Worm (Caenorhabditis elegans) whole organism, mixed stage, embryonic: ENCODE measurements around the gene B0244.4.

Experiments used
- bed-3 ChIP-seq: fragments of 200-800 bp; sonication (Bioruptor generic); optimal IDR thresholded peaks from 3 replicates; lab custom pipeline; 2018; ENCODE audit warnings: mild to moderate bottlenecking, missing genetic modification characterization, moderate library complexity, missing compliant biosample characterization
- blmp-1 ChIP-seq: fragments of 150-350 bp; optimal IDR thresholded peaks from 2 replicates; lab custom pipeline; 2014; ENCODE audit warnings: missing biosample characterization, missing genetic modification characterization
- cnd-1 ChIP-seq: fragments of 200-800 bp; sonication (Bioruptor generic); optimal IDR thresholded peaks from 2 replicates; lab custom pipeline; 2018; ENCODE audit warnings: mild to moderate bottlenecking, missing genetic modification characterization, missing compliant biosample characterization
- drap-1 ChIP-seq: fragments of 200-800 bp; sonication (Bioruptor generic); optimal IDR thresholded peaks from 3 replicates; lab custom pipeline; 2018; ENCODE audit warnings: mild to moderate bottlenecking, missing genetic modification characterization, missing compliant biosample characterization
- mab-5 ChIP-seq: fragments of 150-350 bp; optimal IDR thresholded peaks from 2 replicates; lab custom pipeline; 2014; ENCODE audit warnings: missing biosample characterization, missing genetic modification characterization
- mep-1 ChIP-seq: fragments of 150-350 bp; optimal IDR thresholded peaks from 2 replicates; lab custom pipeline; 2017; ENCODE audit warnings: missing biosample characterization, missing genetic modification reagents, missing genetic modification characterization, inconsistent platforms
- nhr-12 ChIP-seq: fragments of 150-350 bp; optimal IDR thresholded peaks from 2 replicates; lab custom pipeline; 2014; ENCODE audit warnings: missing biosample characterization, missing genetic modification characterization
- nhr-2 ChIP-seq: fragments of 150-350 bp; optimal IDR thresholded peaks from 2 replicates; lab custom pipeline; 2014; ENCODE audit warnings: missing biosample characterization, missing genetic modification characterization
- nhr-237 ChIP-seq: fragments of 150-350 bp; optimal IDR thresholded peaks from 2 replicates; lab custom pipeline; 2014; ENCODE audit warnings: missing biosample characterization, missing genetic modification characterization
- unc-62 ChIP-seq: fragments of 150-350 bp; optimal IDR thresholded peaks from 2 replicates; lab custom pipeline; 2014; ENCODE audit warnings: missing biosample characterization, missing genetic modification reagents, missing genetic modification characterization
- zip-8 ChIP-seq: fragments of 150-350 bp; optimal IDR thresholded peaks from 2 replicates; lab custom pipeline; 2014; ENCODE audit warnings: missing biosample characterization, missing genetic modification characterization

B0244.4 gene

ce11 chrIII:5794982-5795381, 47.7 kb downstream of the B0244.4 start:
- no peak for TF ChIP-seq bed-3
- TF ChIP-seq zip-8 (tag; lab: Kevin White, UChicago): peak; percentile 52
- TF ChIP-seq drap-1 (GFP tag; lab: Kevin White, UChicago): no peak
- peak; percentile 97 for TF ChIP-seq nhr-2 (tag; lab: Kevin White, UChicago)
- TF ChIP-seq nhr-237: no peak
- no peak for TF ChIP-seq mab-5 (tag; lab: Kevin White, UChicago)

DNA sequence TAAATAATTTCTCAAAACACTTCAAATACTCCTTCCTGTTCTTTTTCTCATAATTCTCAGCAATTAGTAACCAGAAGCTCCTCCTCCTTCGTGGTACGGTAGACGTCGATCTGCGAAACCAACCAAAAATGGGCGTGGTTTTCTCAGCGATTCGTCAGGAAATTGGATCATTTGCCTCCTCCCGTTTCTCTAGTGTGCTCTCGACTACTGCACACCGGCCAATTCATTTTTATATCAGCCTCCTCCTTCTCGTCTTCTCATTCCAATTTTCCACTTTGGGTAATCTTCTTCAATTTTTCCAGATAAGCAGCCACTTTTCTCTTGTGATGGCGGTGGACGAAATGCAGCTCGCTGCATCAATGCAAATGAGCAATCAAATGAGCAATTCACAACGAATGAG, 51.5 kb downstream of the B0244.4 start, which contains the start of gene ceh-10:
TSS of gene ceh-10 (plus strand) at position 301 of the 400 bp plus-strand sequence.
- TF ChIP-seq nhr-12 (tag; lab: Kevin White, UChicago) (no peak), bed-3 (no peak), unc-62 (GFP tag; lab: Kevin White, UChicago) (no peak), mep-1 (tag; lab: Kevin White, UChicago) (no peak), cnd-1 (no peak), blmp-1 (tag; lab: Kevin White, UChicago) (no peak), nhr-2 (tag; lab: Kevin White, UChicago) (no peak), nhr-237 (no peak)
